Worm (Caenorhabditis elegans) whole organism, young adult: ENCODE data around the gene F40A3.7.

ENCODE experiments used
- atf-7 ChIP-seq: sonication (generic microtip); optimal IDR thresholded peaks from 2 replicates; lab custom pipeline; 2017; ENCODE audit warnings: mild to moderate bottlenecking, missing genetic modification characterization, missing compliant biosample characterization
- attf-6 ChIP-seq: fragments of 200-800 bp; sonication (Bioruptor generic); IDR thresholded peaks from 2 replicates; pipeline ENCODE4 v1.3.6; 2022; ENCODE audit warnings: missing genetic modification reagents, missing genetic modification characterization, missing compliant biosample characterization
- bed-1 ChIP-seq: fragments of 200-800 bp; sonication (Bioruptor generic); IDR thresholded peaks from 2 replicates; pipeline ENCODE4 v1.3.6; 2022; ENCODE audit warnings: missing genetic modification reagents, missing genetic modification characterization, missing compliant biosample characterization
- ceh-40 ChIP-seq: fragments of 200-800 bp; sonication (Bioruptor generic); IDR thresholded peaks from 2 replicates; pipeline ENCODE4 v1.3.6; 2022; ENCODE audit warnings: missing genetic modification characterization, missing compliant biosample characterization
- gei-17 ChIP-seq: fragments of 200-800 bp; sonication (Bioruptor generic); optimal IDR thresholded peaks from 2 replicates; lab custom pipeline; 2018; ENCODE audit warnings: mild to moderate bottlenecking, missing genetic modification characterization, missing compliant biosample characterization
- hlh-12 ChIP-seq: sonication (generic microtip); optimal IDR thresholded peaks from 2 replicates; lab custom pipeline; 2016; ENCODE audit warnings: missing genetic modification characterization, missing compliant biosample characterization
- let-607 ChIP-seq, 2 experiments: fragments of 200-800 bp in 1 of 2; sonication (Bioruptor generic) in 1 of 2; sonication (generic microtip) in 1 of 2; optimal IDR thresholded peaks; 2 replicates each; lab custom pipeline; 2016 to 2018; ENCODE audit warnings: mild to moderate bottlenecking in 2 of 2, missing compliant biosample characterization in 2 of 2, missing genetic modification characterization in 2 of 2, moderate library complexity in 2 of 2, missing genotype in 1 of 2
- lin-26 ChIP-seq: fragments of 200-800 bp; sonication (Bioruptor generic); IDR thresholded peaks from 2 replicates; pipeline ENCODE4 v1.3.6; 2022; ENCODE audit warnings: missing genetic modification reagents, missing genetic modification characterization, missing compliant biosample characterization
- mel-28 ChIP-seq: sonication (generic microtip); optimal IDR thresholded peaks from 2 replicates; lab custom pipeline; 2016; ENCODE audit warnings: borderline replicate concordance, mild to moderate bottlenecking, missing genetic modification characterization, missing compliant biosample characterization
- mes-4 ChIP-seq: sonication (generic microtip); optimal IDR thresholded peaks from 2 replicates; lab custom pipeline; 2016; ENCODE audit warnings: missing genotype, missing genetic modification characterization, missing compliant biosample characterization
- nhr-120 ChIP-seq: fragments of 200-800 bp; sonication (Bioruptor generic); IDR thresholded peaks from 2 replicates; pipeline ENCODE4 v1.3.6; 2022; ENCODE audit warnings: missing genetic modification characterization, missing compliant biosample characterization

- no peak for TF ChIP-seq attf-6 (GFP tag; lab: Robert Waterston, UW)
- TF ChIP-seq nhr-120 (GFP tag; lab: Robert Waterston, UW): no peak
- TF ChIP-seq mes-4 (tag; lab: Kevin White, UChicago): no peak
- TF ChIP-seq bed-1 (GFP tag; lab: Robert Waterston, UW): no peak
- TF ChIP-seq atf-7 (tag; lab: Kevin White, UChicago): no peak
- no peak for TF ChIP-seq let-607 (tag; optimal IDR thresholded peaks at IDR 0.05; lab: Kevin White, UChicago)
- TF ChIP-seq lin-26 (GFP tag; lab: Robert Waterston, UW): no peak
- no peak for TF ChIP-seq mel-28 (tag; lab: Kevin White, UChicago)
- no peak for TF ChIP-seq hlh-12 (tag; lab: Kevin White, UChicago)
- TF ChIP-seq gei-17: no peak
- TF ChIP-seq ceh-40: no peak
These were observed 37.5 kb upstream of the F40A3.7 start, which contains the start of gene srsx-3 for ce11 chrV:7937152-7937551.
